Fruit fly (Drosophila melanogaster) whole organism, embryonic: ENCODE results near the gene CG13392.

ENCODE experiments used
- CG15479 ChIP-seq: fragments of 200-800 bp; sonication (Bioruptor generic); optimal IDR thresholded peaks from 3 replicates; lab custom pipeline; 2019; ENCODE audit warnings: missing biosample characterization, mild to moderate bottlenecking, missing genetic modification characterization, moderate library complexity
- CG17829 ChIP-seq: fragments of 200-800 bp; optimal IDR thresholded peaks from 2 replicates; lab custom pipeline; 2019; ENCODE audit warnings: missing biosample characterization, mild to moderate bottlenecking, missing genetic modification characterization, moderate library complexity
- CG18262 ChIP-seq: fragments of 200-800 bp; optimal IDR thresholded peaks from 3 replicates; lab custom pipeline; 2019; ENCODE audit warnings: missing biosample characterization, mild to moderate bottlenecking, missing genetic modification characterization, moderate library complexity
- CG33557 ChIP-seq: fragments of 200-800 bp; sonication (Bioruptor generic); optimal IDR thresholded peaks from 2 replicates; lab custom pipeline; 2019; ENCODE audit warnings: missing biosample characterization, mild to moderate bottlenecking, missing genetic modification characterization, moderate library complexity
- CG5180 ChIP-seq: fragments of 200-800 bp; sonication (Bioruptor generic); optimal IDR thresholded peaks from 3 replicates; lab custom pipeline; 2017; ENCODE audit warnings: missing biosample characterization, missing genetic modification characterization, mild to moderate bottlenecking, moderate library complexity, missing genetic modification reagents
- ac ChIP-seq: fragments of 200-800 bp; sonication (Bioruptor generic); optimal IDR thresholded peaks from 3 replicates; lab custom pipeline; 2017; ENCODE audit warnings: missing biosample characterization, mild to moderate bottlenecking, missing genetic modification characterization
- dmrt99B ChIP-seq: fragments of 200-800 bp; sonication (Bioruptor generic); optimal IDR thresholded peaks from 2 replicates; lab custom pipeline; 2018; ENCODE audit warnings: missing biosample characterization, mild to moderate bottlenecking, missing genetic modification characterization, moderate library complexity
- kah ChIP-seq: fragments of 200-800 bp; sonication (Bioruptor generic); optimal IDR thresholded peaks from 2 replicates; lab custom pipeline; 2018; ENCODE audit warnings: missing biosample characterization, mild to moderate bottlenecking, missing genetic modification characterization
- pho ChIP-seq: fragments of 200-800 bp; sonication (Bioruptor generic); optimal IDR thresholded peaks from 2 replicates; lab custom pipeline; 2016; ENCODE audit warnings: missing biosample characterization, missing genetic modification characterization
- tx ChIP-seq: fragments of 200-800 bp; sonication (Bioruptor generic); optimal IDR thresholded peaks from 2 replicates; lab custom pipeline; 2016; ENCODE audit warnings: missing biosample characterization, missing genetic modification characterization
- unc-4 ChIP-seq: fragments of 200-800 bp; sonication (Bioruptor generic); IDR thresholded peaks from 2 replicates; pipeline ENCODE4 v1.3.6; 2022; ENCODE audit warnings: missing biosample characterization, missing genetic modification characterization; ENCODE audit not compliant: partially characterized antibody
- wek ChIP-seq: fragments of 200-800 bp; sonication (Bioruptor generic); optimal IDR thresholded peaks from 3 replicates; lab custom pipeline; 2018; ENCODE audit warnings: missing biosample characterization, mild to moderate bottlenecking, missing genetic modification characterization, moderate library complexity

DNA sequence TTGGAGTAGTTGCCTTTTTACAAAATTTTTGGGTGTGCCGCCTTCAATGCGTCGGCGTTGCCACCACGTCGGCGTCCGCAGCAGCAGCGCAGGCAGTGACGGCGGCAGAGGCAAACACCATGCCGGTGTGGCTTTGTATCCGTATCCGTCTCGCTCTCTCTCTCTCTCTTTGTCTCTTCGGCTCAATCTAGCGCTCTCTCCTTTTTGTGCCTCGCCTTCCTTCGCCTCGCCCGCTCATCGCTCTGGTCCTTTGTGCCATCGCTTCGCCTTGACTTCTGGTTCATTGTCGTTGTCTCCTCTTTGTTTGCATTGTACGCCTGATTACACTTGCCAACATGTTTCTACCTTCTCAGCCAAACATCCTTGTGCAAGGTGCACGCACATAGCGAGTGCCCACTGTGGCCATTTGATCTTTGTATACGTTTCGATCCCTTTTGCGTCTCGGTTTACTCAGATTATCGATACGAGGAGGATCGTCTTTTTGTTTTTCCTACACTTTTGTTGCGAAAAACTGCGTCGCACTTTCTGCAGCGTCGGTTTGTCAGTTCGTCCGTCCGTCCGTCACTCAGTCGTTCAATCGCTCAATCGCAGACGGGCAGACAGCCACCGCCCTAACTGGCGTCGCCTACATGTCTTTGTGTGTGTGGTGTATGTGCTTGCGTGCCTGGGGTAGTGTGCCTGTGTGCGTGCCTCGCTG is 33.9 kb upstream of the CG13392 start:
- TF ChIP-seq ac (GFP tag; lab: Kevin White, UChicago), result no peak
- TF ChIP-seq dmrt99B (tag; lab: Kevin White, UChicago), result no peak
- TF ChIP-seq wek (GFP tag; lab: Kevin White, UChicago), result peak; percentile 36
- no peak for TF ChIP-seq unc-4 (GFP tag; lab: Robert Waterston, UW)
- no peak for TF ChIP-seq tx
- TF ChIP-seq pho (GFP tag; lab: Kevin White, UChicago), result no peak
- no peak for TF ChIP-seq CG5180 (GFP tag; lab: Kevin White, UChicago)
- TF ChIP-seq kah (GFP tag; lab: Kevin White, UChicago), result no peak
- TF ChIP-seq CG33557, result no peak
- TF ChIP-seq CG17829 (tag; lab: Kevin White, UChicago), result no peak
- no peak for TF ChIP-seq CG18262 (tag; lab: Kevin White, UChicago)
- TF ChIP-seq CG15479 (GFP tag; lab: Kevin White, UChicago), result peak; percentile 100
